Fruit fly (Drosophila melanogaster) whole organism, embryonic: ENCODE results near the gene Drsl1.

Experiments
- Ada2b ChIP-seq: fragments of 200-800 bp; sonication (Bioruptor generic); IDR thresholded peaks from 2 replicates; pipeline ENCODE4 v1.3.6; 2022; ENCODE audit warnings: missing biosample characterization, missing genetic modification characterization
- Asciz ChIP-seq: fragments of 200-800 bp; sonication (Bioruptor generic); optimal IDR thresholded peaks from 2 replicates; lab custom pipeline; 2017; ENCODE audit warnings: missing biosample characterization, mild to moderate bottlenecking, missing genetic modification characterization, missing genetic modification reagents
- C15 ChIP-seq: fragments of 200-800 bp; sonication (Bioruptor generic); IDR thresholded peaks from 3 replicates; pipeline ENCODE4 v1.3.6; 2022; ENCODE audit warnings: missing biosample characterization, missing genetic modification characterization
- CG10565 ChIP-seq: fragments of 200-800 bp; sonication (Bioruptor generic); optimal IDR thresholded peaks from 3 replicates; lab custom pipeline; 2016; ENCODE audit warnings: missing biosample characterization, mild to moderate bottlenecking, missing genetic modification characterization
- CG10654 ChIP-seq: fragments of 200-800 bp; sonication (Bioruptor generic); optimal IDR thresholded peaks from 2 replicates; lab custom pipeline; 2016; ENCODE audit warnings: missing biosample characterization, missing genetic modification characterization
- CG10979 ChIP-seq: fragments of 200-800 bp; sonication (Bioruptor generic); optimal IDR thresholded peaks from 2 replicates; lab custom pipeline; 2018; ENCODE audit warnings: missing biosample characterization, mild to moderate bottlenecking, missing genetic modification characterization, moderate library complexity
- CG11085 ChIP-seq: fragments of 200-800 bp; sonication (Bioruptor generic); IDR thresholded peaks from 2 replicates; pipeline ENCODE4 v1.3.6; 2022; ENCODE audit warnings: missing biosample characterization, missing genetic modification characterization
- CG11093 ChIP-seq: fragments of 200-800 bp; sonication (Bioruptor generic); IDR thresholded peaks from 3 replicates; pipeline ENCODE4 v1.3.6; 2022; ENCODE audit warnings: missing biosample characterization, missing genetic modification characterization
- CG11398 ChIP-seq: fragments of 200-800 bp; sonication (Bioruptor generic); optimal IDR thresholded peaks from 2 replicates; lab custom pipeline; 2016; ENCODE audit warnings: missing biosample characterization, missing genetic modification characterization
- CG11560 ChIP-seq: fragments of 200-800 bp; sonication (Bioruptor generic); IDR thresholded peaks from 3 replicates; pipeline ENCODE4 v1.3.6; 2022; ENCODE audit warnings: missing biosample characterization, missing genetic modification characterization
- CG12299 ChIP-seq: fragments of 200-800 bp; sonication (Bioruptor generic); optimal IDR thresholded peaks from 2 replicates; lab custom pipeline; 2018; ENCODE audit warnings: missing biosample characterization, mild to moderate bottlenecking, missing genetic modification characterization
- CG13287 ChIP-seq: fragments of 200-800 bp; sonication (Bioruptor generic); IDR thresholded peaks from 2 replicates; pipeline ENCODE4 v1.3.6; 2022; ENCODE audit warnings: missing biosample characterization, missing genetic modification characterization; ENCODE audit not compliant: partially characterized antibody
- CG13624 ChIP-seq: fragments of 200-800 bp; sonication (Bioruptor generic); optimal IDR thresholded peaks from 2 replicates; lab custom pipeline; 2016; ENCODE audit warnings: missing biosample characterization, missing genetic modification characterization
- CG14441 ChIP-seq: fragments of 200-800 bp; sonication (Bioruptor generic); IDR thresholded peaks from 2 replicates; pipeline ENCODE4 v1.3.6; 2022; ENCODE audit warnings: missing biosample characterization, missing genetic modification characterization
- CG14860 ChIP-seq: fragments of 200-800 bp; sonication (Bioruptor generic); IDR thresholded peaks from 3 replicates; pipeline ENCODE4 v1.3.6; 2022; ENCODE audit warnings: missing biosample characterization, missing genetic modification characterization; ENCODE audit not compliant: partially characterized antibody
- CG14965 ChIP-seq: fragments of 200-800 bp; sonication (Bioruptor generic); optimal IDR thresholded peaks from 2 replicates; lab custom pipeline; 2016; ENCODE audit warnings: missing biosample characterization, missing genetic modification characterization, borderline replicate concordance
- CG15011 ChIP-seq: fragments of 200-800 bp; sonication (Bioruptor generic); optimal IDR thresholded peaks from 3 replicates; lab custom pipeline; 2018; ENCODE audit warnings: missing biosample characterization, mild to moderate bottlenecking, missing genetic modification characterization
- CG16863 ChIP-seq: fragments of 200-800 bp; sonication (Bioruptor generic); optimal IDR thresholded peaks from 3 replicates; lab custom pipeline; 2016; ENCODE audit warnings: missing biosample characterization, missing genetic modification characterization
- CG17568 ChIP-seq: fragments of 200-800 bp; sonication (Bioruptor generic); optimal IDR thresholded peaks from 2 replicates; lab custom pipeline; 2018; ENCODE audit warnings: missing biosample characterization, mild to moderate bottlenecking, missing genetic modification characterization, moderate library complexity
- CG17612 ChIP-seq: fragments of 200-800 bp; sonication (Bioruptor generic); IDR thresholded peaks from 2 replicates; pipeline ENCODE4 v1.3.6; 2022; ENCODE audit warnings: missing biosample characterization, missing genetic modification characterization
- CG2116 ChIP-seq: fragments of 200-800 bp; sonication (Bioruptor generic); optimal IDR thresholded peaks from 3 replicates; lab custom pipeline; 2018; ENCODE audit warnings: missing biosample characterization, mild to moderate bottlenecking, missing genetic modification characterization
- CG2202 ChIP-seq: fragments of 200-800 bp; sonication (Bioruptor generic); optimal IDR thresholded peaks from 2 replicates; lab custom pipeline; 2018; ENCODE audit warnings: missing biosample characterization, mild to moderate bottlenecking, missing genetic modification characterization
- CG31365 ChIP-seq: fragments of 200-800 bp; sonication (Bioruptor generic); optimal IDR thresholded peaks from 2 replicates; lab custom pipeline; 2018; ENCODE audit warnings: missing biosample characterization, mild to moderate bottlenecking, missing genetic modification characterization
- CG33557 ChIP-seq: fragments of 200-800 bp; sonication (Bioruptor generic); optimal IDR thresholded peaks from 2 replicates; lab custom pipeline; 2019; ENCODE audit warnings: missing biosample characterization, mild to moderate bottlenecking, missing genetic modification characterization, moderate library complexity
- CG4328 ChIP-seq: fragments of 200-800 bp; sonication (Bioruptor generic); optimal IDR thresholded peaks from 3 replicates; lab custom pipeline; 2017; ENCODE audit warnings: missing biosample characterization, missing genetic modification reagents, missing genetic modification characterization
- CG6272 ChIP-seq: fragments of 200-800 bp; sonication (Bioruptor generic); IDR thresholded peaks from 2 replicates; pipeline ENCODE4 v1.3.6; 2022; ENCODE audit warnings: missing biosample characterization, missing genetic modification characterization
- CG8089 ChIP-seq: fragments of 200-800 bp; sonication (Bioruptor generic); optimal IDR thresholded peaks from 3 replicates; lab custom pipeline; 2016; ENCODE audit warnings: missing biosample characterization, missing genetic modification characterization
- Chrac-16 ChIP-seq: fragments of 200-800 bp; sonication (Bioruptor generic); optimal IDR thresholded peaks from 3 replicates; lab custom pipeline; 2016; ENCODE audit warnings: missing biosample characterization, missing genetic modification characterization
- D19B ChIP-seq: fragments of 200-800 bp; sonication (Bioruptor generic); optimal IDR thresholded peaks from 2 replicates; lab custom pipeline; 2017; ENCODE audit warnings: missing biosample characterization, mild to moderate bottlenecking, missing genetic modification characterization
- Dll ChIP-seq: fragments of 200-800 bp; sonication (Bioruptor generic); IDR thresholded peaks from 4 replicates; pipeline ENCODE4 v1.3.6; 2022; ENCODE audit warnings: missing biosample characterization, missing genetic modification characterization; ENCODE audit not compliant: partially characterized antibody
- Dref ChIP-seq: fragments of 200-800 bp; sonication (Bioruptor generic); IDR thresholded peaks from 2 replicates; pipeline ENCODE4 v1.3.6; 2022; ENCODE audit warnings: missing biosample characterization, missing genetic modification characterization
- E2f2 ChIP-seq: fragments of 200-800 bp; sonication (Bioruptor generic); IDR thresholded peaks from 2 replicates; pipeline ENCODE4 v1.3.6; 2022; ENCODE audit warnings: missing biosample characterization, missing genetic modification characterization
- ERR ChIP-seq: fragments of 200-800 bp; sonication (Bioruptor generic); optimal IDR thresholded peaks from 2 replicates; lab custom pipeline; 2016; ENCODE audit warnings: missing biosample characterization, missing genetic modification characterization
- Fer3 ChIP-seq: fragments of 200-800 bp; sonication (Bioruptor generic); optimal IDR thresholded peaks from 2 replicates; lab custom pipeline; 2018; ENCODE audit warnings: missing biosample characterization, mild to moderate bottlenecking, missing genetic modification characterization, moderate library complexity
- H15 ChIP-seq: fragments of 200-800 bp; sonication (Bioruptor generic); IDR thresholded peaks from 3 replicates; pipeline ENCODE4 v1.3.6; 2022; ENCODE audit warnings: missing biosample characterization, missing genetic modification characterization
- HHEX ChIP-seq: fragments of 200-800 bp; sonication (Bioruptor generic); optimal IDR thresholded peaks from 3 replicates; lab custom pipeline; 2017; ENCODE audit warnings: missing biosample characterization, mild to moderate bottlenecking, missing genetic modification characterization, missing genetic modification reagents
- HmgZ ChIP-seq: fragments of 200-800 bp; sonication (Bioruptor generic); optimal IDR thresholded peaks from 2 replicates; lab custom pipeline; 2018; ENCODE audit warnings: missing biosample characterization, mild to moderate bottlenecking, missing genetic modification characterization
- Nf-YC ChIP-seq: fragments of 200-800 bp; optimal IDR thresholded peaks from 3 replicates; lab custom pipeline; 2019; ENCODE audit warnings: missing biosample characterization, mild to moderate bottlenecking, missing genetic modification characterization, moderate library complexity
- Poxn ChIP-seq: fragments of 200-800 bp; sonication (Bioruptor generic); IDR thresholded peaks from 2 replicates; pipeline ENCODE4 v1.3.6; 2022; ENCODE audit warnings: missing biosample characterization, missing genetic modification characterization
- TFAM ChIP-seq: fragments of 200-800 bp; sonication (Bioruptor generic); optimal IDR thresholded peaks from 2 replicates; lab custom pipeline; 2017; ENCODE audit warnings: missing biosample characterization, missing genetic modification characterization, inconsistent platforms
- ase ChIP-seq: fragments of 200-800 bp; sonication (Bioruptor generic); IDR thresholded peaks from 3 replicates; pipeline ENCODE4 v1.3.6; 2022; ENCODE audit warnings: missing biosample characterization, missing genetic modification characterization
- bcd ChIP-seq: fragments of 200-800 bp; sonication (Bioruptor generic); optimal IDR thresholded peaks from 2 replicates; lab custom pipeline; 2017; ENCODE audit warnings: missing biosample characterization, mild to moderate bottlenecking, missing genetic modification characterization
- btn ChIP-seq: fragments of 200-800 bp; sonication (Bioruptor generic); optimal IDR thresholded peaks from 2 replicates; lab custom pipeline; 2016; ENCODE audit warnings: missing biosample characterization, missing genetic modification characterization
- h ChIP-seq: fragments of >200 bp; optimal IDR thresholded peaks from 2 replicates; lab custom pipeline; 2017
- kah ChIP-seq: fragments of 200-800 bp; sonication (Bioruptor generic); optimal IDR thresholded peaks from 2 replicates; lab custom pipeline; 2018; ENCODE audit warnings: missing biosample characterization, mild to moderate bottlenecking, missing genetic modification characterization
- lmd ChIP-seq: fragments of 200-800 bp; sonication (Bioruptor generic); IDR thresholded peaks from 2 replicates; pipeline ENCODE4 v1.3.6; 2022; ENCODE audit warnings: missing biosample characterization, missing genetic modification characterization
- maf-S ChIP-seq: fragments of 200-800 bp; sonication (Bioruptor generic); optimal IDR thresholded peaks from 2 replicates; lab custom pipeline; 2016; ENCODE audit warnings: missing biosample characterization, missing genetic modification characterization
- ro ChIP-seq: fragments of 200-800 bp; sonication (Bioruptor generic); IDR thresholded peaks from 2 replicates; pipeline ENCODE4 v1.3.6; 2022; ENCODE audit warnings: missing biosample characterization, missing genetic modification characterization
- tup ChIP-seq: fragments of 200-800 bp; sonication (Bioruptor generic); optimal IDR thresholded peaks from 2 replicates; lab custom pipeline; 2016; ENCODE audit warnings: missing biosample characterization, mild to moderate bottlenecking, missing genetic modification characterization, moderate library complexity
- wek ChIP-seq: fragments of 200-800 bp; sonication (Bioruptor generic); optimal IDR thresholded peaks from 3 replicates; lab custom pipeline; 2018; ENCODE audit warnings: missing biosample characterization, mild to moderate bottlenecking, missing genetic modification characterization, moderate library complexity
- zen ChIP-seq: fragments of 200-800 bp; sonication (Bioruptor generic); optimal IDR thresholded peaks from 3 replicates; lab custom pipeline; 2018; ENCODE audit warnings: missing biosample characterization, mild to moderate bottlenecking, missing genetic modification characterization, moderate library complexity

Drsl1 gene

dm6 chr3L:3319223-3319643 lies 16.4 kb downstream of the Drsl1 start, which contains the start of the genes PIG-C, CG12016 and Dpm2 (continued):
- no peak for TF ChIP-seq CG10565 (GFP tag; lab: Kevin White, UChicago)
- TF ChIP-seq btn (GFP tag; lab: Kevin White, UChicago) = no peak
- TF ChIP-seq HHEX (GFP tag; lab: Kevin White, UChicago) = no peak
- TF ChIP-seq CG2202 (tag; lab: Kevin White, UChicago) = peak; percentile 31
- TF ChIP-seq CG2116 (GFP tag; lab: Kevin White, UChicago) = peak; percentile 82
- no peak for TF ChIP-seq wek (GFP tag; lab: Kevin White, UChicago)
- TF ChIP-seq Fer3 (tag; lab: Kevin White, UChicago) = peak; percentile 56
- TF ChIP-seq kah (GFP tag; lab: Kevin White, UChicago) = peak; percentile 33
- peak; percentile 54 for TF ChIP-seq CG11085 (GFP tag; lab: Robert Waterston, UW)
- TF ChIP-seq E2f2 (GFP tag; lab: Robert Waterston, UW) = peak; percentile 56
- no peak for TF ChIP-seq TFAM (GFP tag; lab: Kevin White, UChicago)
- no peak for TF ChIP-seq CG31365 (tag; lab: Kevin White, UChicago)
- peak; percentile 36 for TF ChIP-seq ERR (GFP tag; lab: Kevin White, UChicago)
- TF ChIP-seq CG11398 (GFP tag; lab: Kevin White, UChicago) = no peak
- TF ChIP-seq lmd (GFP tag; lab: Robert Waterston, UW) = peak; percentile 65; the same call in 1 of the 2 replicates
- TF ChIP-seq CG33557 = peak; percentile 53
- peak; percentile 96 for TF ChIP-seq CG14860 (GFP tag; lab: Robert Waterston, UW)
- no peak for TF ChIP-seq h (lab: Kevin White, UChicago)
- peak; percentile 20 for TF ChIP-seq tup (GFP tag; lab: Kevin White, UChicago)
- peak; percentile 78 for TF ChIP-seq HmgZ (tag; lab: Kevin White, UChicago)
- TF ChIP-seq C15 (GFP tag; lab: Robert Waterston, UW) = 0 out of 3 replicates have a peak, but pooled peaks have one; percentile 50
- TF ChIP-seq CG10979 (tag; lab: Kevin White, UChicago) = peak; percentile 30
- TF ChIP-seq CG14441 (GFP tag; lab: Robert Waterston, UW) = peak; percentile 50; the same call in 1 of the 2 replicates
- peak; percentile 97 for TF ChIP-seq CG13287 (GFP tag; lab: Robert Waterston, UW)
- TF ChIP-seq Chrac-16 = peak; percentile 81
- peak; percentile 60 for TF ChIP-seq zen
- peak; percentile 36 for TF ChIP-seq CG8089
- TF ChIP-seq CG17568 (GFP tag; lab: Kevin White, UChicago) = no peak
- TF ChIP-seq H15 (GFP tag; lab: Robert Waterston, UW) = 0 out of 3 replicates have a peak, but pooled peaks have one; percentile 32
- TF ChIP-seq CG13624 = peak; percentile 82
- no peak for TF ChIP-seq CG15011 (GFP tag; lab: Kevin White, UChicago)
- peak; percentile 70 for TF ChIP-seq Nf-YC (tag; lab: Kevin White, UChicago)
- peak; percentile 43; the same call in 1 of the 2 replicates for TF ChIP-seq Ada2b (GFP tag; lab: Robert Waterston, UW)
- TF ChIP-seq bcd (GFP tag; lab: Kevin White, UChicago) = no peak
- no peak for TF ChIP-seq ro (GFP tag; lab: Robert Waterston, UW)
- TF ChIP-seq CG4328 (GFP tag; lab: Kevin White, UChicago) = peak; percentile 58
- 0 out of 3 replicates have a peak, but pooled peaks have one; percentile 20 for TF ChIP-seq CG11093 (GFP tag; lab: Robert Waterston, UW)
- peak; percentile 67; the same call in 1 of the 2 replicates for TF ChIP-seq CG6272 (GFP tag; lab: Robert Waterston, UW)
- TF ChIP-seq CG10654 = peak; percentile 22
- TF ChIP-seq D19B (GFP tag; lab: Kevin White, UChicago) = no peak
- TF ChIP-seq maf-S (GFP tag; lab: Kevin White, UChicago) = peak; percentile 66
- TF ChIP-seq Dll (GFP tag; lab: Robert Waterston, UW) = peak; percentile 98
- TF ChIP-seq CG17612 = no peak
- TF ChIP-seq ase (GFP tag; lab: Robert Waterston, UW) = peak; percentile 50; the same call in 1 of the 3 replicates
- TF ChIP-seq Asciz (GFP tag; lab: Kevin White, UChicago) = no peak
- peak; percentile 90 for TF ChIP-seq Dref (GFP tag; lab: Robert Waterston, UW)
- TF ChIP-seq CG11560 = peak; percentile 38; the same call in 1 of the 3 replicates
- TF ChIP-seq CG14965 (GFP tag; lab: Kevin White, UChicago) = no peak
- TF ChIP-seq CG16863 (GFP tag; lab: Kevin White, UChicago) = peak; percentile 63
- TF ChIP-seq Poxn (GFP tag; lab: Robert Waterston, UW) = no peak
- TF ChIP-seq CG12299 (tag; lab: Kevin White, UChicago) = peak; percentile 34
